Worm (Caenorhabditis elegans): Measurements from ENCODE around the gene sre-43.

DNA sequence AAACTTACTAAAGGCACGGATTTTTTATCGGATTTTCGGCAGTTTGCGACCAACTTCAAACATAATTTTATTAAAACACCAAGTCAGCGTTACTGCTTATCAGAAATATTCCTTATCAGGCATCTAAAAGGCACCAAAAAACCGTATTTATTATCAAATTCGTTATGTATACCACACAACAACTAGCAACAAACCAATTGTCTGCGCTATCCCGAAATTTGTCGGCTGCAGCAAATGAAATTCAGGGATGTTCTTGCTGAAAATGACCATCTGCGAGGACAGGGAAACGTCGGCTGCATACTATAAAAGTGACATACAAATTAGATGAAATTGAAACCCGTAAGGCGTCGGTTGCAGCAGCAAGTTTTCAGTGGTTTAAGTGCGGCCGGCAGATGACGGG lies 29.1 kb upstream of the sre-43 start:
- TF ChIP-seq unc-55 (GFP tag; optimal IDR thresholded peaks at IDR 0.05), result no peak
- TF ChIP-seq tbx-7 (tag; optimal IDR thresholded peaks at IDR 0.05), result no peak
- TF ChIP-seq ref-2 (tag; optimal IDR thresholded peaks at IDR 0.05), result no peak
- no peak for TF ChIP-seq pha-4 (tag; optimal IDR thresholded peaks at IDR 0.05)
- TF ChIP-seq nhr-11 (tag; optimal IDR thresholded peaks at IDR 0.05), result no peak
- no peak for TF ChIP-seq nfya-1 (tag; optimal IDR thresholded peaks at IDR 0.05)
- TF ChIP-seq elt-2 (tag; optimal IDR thresholded peaks at IDR 0.05), result peak; percentile 13
- TF ChIP-seq ets-4 (tag; optimal IDR thresholded peaks at IDR 0.05), result no peak
- TF ChIP-seq Y22D7AL.16 (tag; optimal IDR thresholded peaks at IDR 0.05), result no peak
- no peak for TF ChIP-seq rnt-1 (tag; optimal IDR thresholded peaks at IDR 0.05)

Data from whole organism, late embryonic.